Worm (Caenorhabditis elegans): ENCODE results near the gene T20D4.10.
"Not testable (repeated sequence)": the region's sequence is repeated elsewhere in the genome, so short reads cannot be mapped to it uniquely, and the experiment has no call there.

Gene T20D4.10

DNA sequence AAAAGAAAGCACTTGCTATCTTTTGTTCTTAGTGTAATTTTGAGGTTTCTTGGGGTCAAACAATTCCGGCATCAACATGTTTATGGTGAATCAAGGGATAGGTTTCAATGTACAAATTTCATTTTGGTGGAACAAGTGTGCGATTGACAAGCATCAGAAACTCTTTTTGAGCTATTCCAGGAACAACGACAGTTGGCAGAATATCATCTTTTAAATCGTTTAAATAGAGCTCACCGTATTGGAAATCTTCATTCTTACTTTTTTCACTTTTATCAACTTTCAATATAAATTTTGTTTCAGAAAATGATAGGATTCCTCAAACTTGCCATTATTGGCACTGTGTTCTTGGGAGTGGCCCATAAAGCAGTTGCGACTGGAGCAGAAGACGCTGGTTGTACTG, at the start of gene T20D4.10:
T20D4.10 (plus strand) TSS at position 301 of the 400 bp plus-strand sequence.
- not testable (repeated sequence) for TF ChIP-seq aly-1 (tag; optimal IDR thresholded peaks at IDR 0.05); ceh-13 (GFP tag; optimal IDR thresholded peaks at IDR 0.05); ets-7 (tag; optimal IDR thresholded peaks at IDR 0.05)

- TF ChIP-seq hnd-1 (tag; optimal IDR thresholded peaks at IDR 0.05): no peak
- no peak for TF ChIP-seq B0310.2 (tag; optimal IDR thresholded peaks at IDR 0.05)
- TF ChIP-seq F13C5.2 (tag; optimal IDR thresholded peaks at IDR 0.05): no peak
- no peak for TF ChIP-seq pes-1 (GFP tag; IDR thresholded peaks at IDR 0.05)
- TF ChIP-seq tra-4 (tag; optimal IDR thresholded peaks at IDR 0.05): no peak
- no peak for TF ChIP-seq ama-1 (optimal IDR thresholded peaks at IDR 0.05)
- TF ChIP-seq flt-1 (GFP tag; IDR thresholded peaks at IDR 0.05): no peak
- no peak for TF ChIP-seq hmbx-1 (tag; optimal IDR thresholded peaks at IDR 0.05)
- TF ChIP-seq ets-7 (tag; optimal IDR thresholded peaks at IDR 0.05): no peak
- no peak for TF ChIP-seq hmg-4 (GFP tag; optimal IDR thresholded peaks at IDR 0.05)
- no peak for TF ChIP-seq ceh-13 (GFP tag; optimal IDR thresholded peaks at IDR 0.05)
- no peak for TF ChIP-seq ceh-36 (tag; optimal IDR thresholded peaks at IDR 0.05)
- no peak for TF ChIP-seq aly-1 (tag; optimal IDR thresholded peaks at IDR 0.05)
Observed at ce11 chrV:3351266-3351665, 48.8 kb upstream of the T20D4.10 start, which contains the start of gene str-63. str-63 (plus strand) TSS chrV:3351566.

ce11 chrV:3352925-3353324, 47.1 kb upstream of the T20D4.10 start, which contains the start of gene C17B7.12:
C17B7.12 (plus strand) TSS chrV:3353225.
- TF ChIP-seq pes-1 (GFP tag; IDR thresholded peaks at IDR 0.05) (no peak), hmbx-1 (tag; optimal IDR thresholded peaks at IDR 0.05) (no peak), ceh-13 (GFP tag; optimal IDR thresholded peaks at IDR 0.05) (no peak), hnd-1 (tag; optimal IDR thresholded peaks at IDR 0.05) (no peak), tbx-11 (GFP tag; IDR thresholded peaks at IDR 0.05) (no peak), sea-1 (GFP tag; conservative IDR thresholded peaks at IDR 0.05) (no peak), flt-1 (GFP tag; IDR thresholded peaks at IDR 0.05) (no peak), F13C5.2 (tag; optimal IDR thresholded peaks at IDR 0.05) (no peak), scrt-1 (GFP tag; IDR thresholded peaks at IDR 0.05) (no peak), ceh-36 (tag; optimal IDR thresholded peaks at IDR 0.05) (no peak), aly-1 (tag; optimal IDR thresholded peaks at IDR 0.05) (no peak), ama-1 (optimal IDR thresholded peaks at IDR 0.05) (no peak), B0310.2 (tag; optimal IDR thresholded peaks at IDR 0.05) (no peak), tra-4 (tag; optimal IDR thresholded peaks at IDR 0.05) (no peak), ets-7 (tag; optimal IDR thresholded peaks at IDR 0.05) (no peak), tbx-37 (GFP tag; conservative IDR thresholded peaks at IDR 0.05) (no peak), hmg-4 (GFP tag; optimal IDR thresholded peaks at IDR 0.05) (no peak)

- TF ChIP-seq ceh-13 (GFP tag; optimal IDR thresholded peaks at IDR 0.05) (no peak), ets-7 (tag; optimal IDR thresholded peaks at IDR 0.05) (no peak), hnd-1 (tag; optimal IDR thresholded peaks at IDR 0.05) (no peak), tbx-11 (GFP tag; IDR thresholded peaks at IDR 0.05) (no peak), F13C5.2 (tag; optimal IDR thresholded peaks at IDR 0.05) (no peak), tra-4 (tag; optimal IDR thresholded peaks at IDR 0.05) (no peak), flt-1 (GFP tag; IDR thresholded peaks at IDR 0.05) (no peak), hmg-4 (GFP tag; optimal IDR thresholded peaks at IDR 0.05) (no peak), sea-1 (GFP tag; conservative IDR thresholded peaks at IDR 0.05) (no peak), ama-1 (optimal IDR thresholded peaks at IDR 0.05) (no peak), hmbx-1 (tag; optimal IDR thresholded peaks at IDR 0.05) (no peak), aly-1 (tag; optimal IDR thresholded peaks at IDR 0.05) (no peak), tbx-37 (GFP tag; conservative IDR thresholded peaks at IDR 0.05) (no peak), ceh-36 (tag; optimal IDR thresholded peaks at IDR 0.05) (no peak), scrt-1 (GFP tag; IDR thresholded peaks at IDR 0.05) (no peak), B0310.2 (tag; optimal IDR thresholded peaks at IDR 0.05) (no peak), pes-1 (GFP tag; IDR thresholded peaks at IDR 0.05) (no peak)
Observed at ce11 chrV:3355544-3355943, 44.5 kb upstream of the T20D4.10 start.

DNA sequence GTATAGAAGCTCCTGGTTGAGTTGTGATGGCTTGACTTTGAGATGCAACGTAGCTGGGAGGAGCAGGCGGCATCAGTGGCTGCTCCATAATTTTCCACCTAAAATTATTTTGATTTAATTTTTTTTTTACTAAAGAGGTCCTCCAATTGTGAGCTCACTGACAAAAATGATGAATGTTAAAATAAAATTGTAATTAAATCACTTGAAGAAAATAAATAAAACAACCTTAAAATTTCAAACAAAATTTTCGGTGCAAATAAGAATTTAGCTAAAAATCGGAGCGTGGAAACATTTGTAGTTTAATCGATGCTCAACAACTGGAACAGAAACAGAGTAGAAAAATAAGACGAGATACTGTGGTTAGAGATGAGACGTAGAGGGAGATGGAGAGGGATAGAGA, 42.9 kb upstream of the T20D4.10 start, which contains the start of gene scrm-3:
scrm-3 (minus strand) TSS at position 101 of the 400 bp plus-strand sequence.
- TF ChIP-seq tra-4 (tag; optimal IDR thresholded peaks at IDR 0.05) (no peak), ceh-36 (tag; optimal IDR thresholded peaks at IDR 0.05) (no peak), hmg-4 (GFP tag; optimal IDR thresholded peaks at IDR 0.05) (no peak), tbx-37 (GFP tag; conservative IDR thresholded peaks at IDR 0.05) (no peak), ets-7 (tag; optimal IDR thresholded peaks at IDR 0.05) (no peak), flt-1 (GFP tag; IDR thresholded peaks at IDR 0.05) (no peak), hmbx-1 (tag; optimal IDR thresholded peaks at IDR 0.05) (no peak), ceh-13 (GFP tag; optimal IDR thresholded peaks at IDR 0.05) (no peak), hnd-1 (tag; optimal IDR thresholded peaks at IDR 0.05) (no peak)

- TF ChIP-seq F13C5.2 (tag; optimal IDR thresholded peaks at IDR 0.05) (no peak), ets-7 (tag; optimal IDR thresholded peaks at IDR 0.05) (no peak), scrt-1 (GFP tag; IDR thresholded peaks at IDR 0.05) (no peak), hmg-4 (GFP tag; optimal IDR thresholded peaks at IDR 0.05) (no peak), hmbx-1 (tag; optimal IDR thresholded peaks at IDR 0.05) (no peak), aly-1 (tag; optimal IDR thresholded peaks at IDR 0.05) (no peak), ama-1 (optimal IDR thresholded peaks at IDR 0.05) (no peak), B0310.2 (tag; optimal IDR thresholded peaks at IDR 0.05) (no peak)
Observed at ce11 chrV:3358267-3358666, 41.8 kb upstream of the T20D4.10 start, which contains the start of gene C04E12.5. C04E12.5 (plus strand) TSS chrV:3358567.

DNA sequence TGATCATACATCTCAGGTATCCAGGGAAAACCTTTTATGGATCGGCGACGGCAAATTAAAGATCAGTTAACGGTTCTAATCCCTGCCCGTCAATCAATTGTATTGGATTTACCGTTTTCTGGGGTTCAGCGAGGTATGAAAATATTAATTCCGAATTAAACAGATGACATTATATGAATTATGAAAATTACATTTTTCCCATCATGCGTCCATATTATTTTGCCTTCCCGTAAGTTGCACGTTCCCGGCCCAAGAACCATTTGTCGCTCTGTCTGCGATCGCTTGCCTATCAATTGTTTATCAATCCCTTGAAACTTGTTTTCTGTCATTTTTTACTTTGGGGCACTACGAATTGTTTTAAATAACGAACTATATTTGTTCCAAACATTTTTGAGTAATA, 38.4 kb upstream of the T20D4.10 start:
- TF ChIP-seq ama-1 (optimal IDR thresholded peaks at IDR 0.05) (no peak), ceh-36 (tag; optimal IDR thresholded peaks at IDR 0.05) (no peak), hnd-1 (tag; optimal IDR thresholded peaks at IDR 0.05) (no peak), ceh-13 (GFP tag; optimal IDR thresholded peaks at IDR 0.05) (no peak), F13C5.2 (tag; optimal IDR thresholded peaks at IDR 0.05) (no peak), flt-1 (GFP tag; IDR thresholded peaks at IDR 0.05) (no peak), tbx-11 (GFP tag; IDR thresholded peaks at IDR 0.05) (no peak), pes-1 (GFP tag; IDR thresholded peaks at IDR 0.05) (no peak), sea-1 (GFP tag; conservative IDR thresholded peaks at IDR 0.05) (no peak), B0310.2 (tag; optimal IDR thresholded peaks at IDR 0.05) (no peak), hmg-4 (GFP tag; optimal IDR thresholded peaks at IDR 0.05) (no peak), aly-1 (tag; optimal IDR thresholded peaks at IDR 0.05) (no peak), hmbx-1 (tag; optimal IDR thresholded peaks at IDR 0.05) (no peak), ets-7 (tag; optimal IDR thresholded peaks at IDR 0.05) (no peak), scrt-1 (GFP tag; IDR thresholded peaks at IDR 0.05) (no peak), tbx-37 (GFP tag; conservative IDR thresholded peaks at IDR 0.05) (no peak), tra-4 (tag; optimal IDR thresholded peaks at IDR 0.05) (no peak)
